Fruit fly (Drosophila melanogaster): ENCODE results near the gene obst-A.

Gene obst-A

DNA sequence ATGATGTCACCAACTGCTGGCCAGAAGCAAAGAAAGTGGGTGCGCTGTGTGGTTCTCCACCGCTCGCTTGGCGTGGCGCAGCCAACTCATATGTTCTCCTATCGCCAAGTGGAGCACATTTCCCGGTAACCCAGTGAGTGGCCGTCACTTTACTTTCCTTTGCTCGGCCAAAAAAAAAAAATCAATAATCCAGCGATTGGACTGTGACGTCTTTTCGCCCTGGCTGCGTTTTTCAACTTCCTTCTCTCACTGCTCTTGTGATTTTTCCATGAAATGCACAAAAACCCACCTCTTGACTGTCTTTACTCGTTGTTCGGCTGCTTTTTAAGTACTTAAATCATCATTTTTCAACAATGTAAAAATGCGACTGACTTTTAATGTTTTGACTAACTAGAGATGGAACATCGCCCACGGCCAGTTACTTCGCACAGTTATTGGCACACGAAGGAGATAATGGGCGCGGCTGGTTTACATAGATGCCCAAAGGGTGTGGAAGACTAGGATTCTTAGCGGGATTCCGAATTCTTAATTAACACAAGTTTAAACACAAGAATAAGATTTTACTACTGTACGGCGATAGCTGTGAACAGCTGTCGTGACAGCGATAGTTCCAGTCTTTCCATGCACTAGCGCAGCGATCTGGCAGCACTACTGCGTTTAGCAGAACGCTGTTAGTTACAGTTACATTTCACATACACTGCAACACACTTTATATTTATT, 3.7 kb upstream of the obst-A start, which contains the start of gene sw (continued):
- TF ChIP-seq CG33557 (GFP tag; optimal IDR thresholded peaks at IDR 0.05) (peak; percentile 56), CG18619 (GFP tag; optimal IDR thresholded peaks at IDR 0.05) (peak; percentile 46), CG15601 (tag; optimal IDR thresholded peaks at IDR 0.05) (peak; percentile 47), CG3065 (GFP tag; optimal IDR thresholded peaks at IDR 0.05) (peak; percentile 13), E2f1 (GFP tag; IDR thresholded peaks at IDR 0.05) (peak; percentile 54), sqz (GFP tag; optimal IDR thresholded peaks at IDR 0.05) (no peak), chm (GFP tag; IDR thresholded peaks at IDR 0.05) (peak; percentile 23; the same call in 1 of the 2 replicates), CG4328 (GFP tag; optimal IDR thresholded peaks at IDR 0.05) (peak; percentile 32), lbe (GFP tag; optimal IDR thresholded peaks at IDR 0.05) (no peak), CG4360 (GFP tag; IDR thresholded peaks at IDR 0.05) (no peak), CG34224 (GFP tag; IDR thresholded peaks at IDR 0.05; ENCODE audit: partially characterized antibody) (peak; percentile 89), gcm (GFP tag; optimal IDR thresholded peaks at IDR 0.05) (no peak), Lhr (GFP tag; optimal IDR thresholded peaks at IDR 0.05) (peak; percentile 26), CG17912 (GFP tag; optimal IDR thresholded peaks at IDR 0.05) (no peak), CG2129 (GFP tag; IDR thresholded peaks at IDR 0.05; ENCODE audit: partially characterized antibody) (peak; percentile 75), klu (GFP tag; IDR thresholded peaks at IDR 0.05) (peak; percentile 71), aop (GFP tag; IDR thresholded peaks at IDR 0.05) (no peak), CG7987 (GFP tag; optimal IDR thresholded peaks at IDR 0.05) (no peak), fru (optimal IDR thresholded peaks at IDR 0.05) (no peak), ro (GFP tag; IDR thresholded peaks at IDR 0.05) (no peak), TFAM (GFP tag; optimal IDR thresholded peaks at IDR 0.05) (no peak), schlank (tag; optimal IDR thresholded peaks at IDR 0.05) (peak; percentile 2), CG1529 (GFP tag; optimal IDR thresholded peaks at IDR 0.05) (no peak), MESR4 (GFP tag; optimal IDR thresholded peaks at IDR 0.05) (peak; percentile 73), Hr3 (GFP tag; optimal IDR thresholded peaks at IDR 0.05) (peak; percentile 35), CG13894 (tag; optimal IDR thresholded peaks at IDR 0.05) (peak; percentile 13), CG34422 (GFP tag; IDR thresholded peaks at IDR 0.05) (peak; percentile 78; the same call in 1 of the 3 replicates), sisA (GFP tag; IDR thresholded peaks at IDR 0.05) (peak; percentile 70), HmgD (GFP tag; optimal IDR thresholded peaks at IDR 0.05) (no peak), fd96Cb (tag; optimal IDR thresholded peaks at IDR 0.05) (peak; percentile 15), CG15514 (GFP tag; optimal IDR thresholded peaks at IDR 0.05) (peak; percentile 53), da (GFP tag; optimal IDR thresholded peaks at IDR 0.05) (no peak), CG32532 (GFP tag; IDR thresholded peaks at IDR 0.05) (peak; percentile 79), CG10654 (GFP tag; optimal IDR thresholded peaks at IDR 0.05) (peak; percentile 24), dpn (GFP tag; optimal IDR thresholded peaks at IDR 0.05) (peak; percentile 58 to 59), sim (GFP tag; IDR thresholded peaks at IDR 0.05) (no peak), CG8944 (GFP tag; optimal IDR thresholded peaks at IDR 0.05) (peak; percentile 54), CG11723 (GFP tag; optimal IDR thresholded peaks at IDR 0.05) (peak; percentile 26), eyg (GFP tag; optimal IDR thresholded peaks at IDR 0.05) (peak; percentile 38), NK7.1 (GFP tag; optimal IDR thresholded peaks at IDR 0.05) (peak; percentile 11), CG18011 (GFP tag; optimal IDR thresholded peaks at IDR 0.05) (peak; percentile 28), Dfd (GFP tag; optimal IDR thresholded peaks at IDR 0.05) (no peak), tup (GFP tag; optimal IDR thresholded peaks at IDR 0.05) (no peak), CG9727 (GFP tag; optimal IDR thresholded peaks at IDR 0.05) (peak; percentile 48), Asciz (GFP tag; optimal IDR thresholded peaks at IDR 0.05) (no peak), bab2 (GFP tag; optimal IDR thresholded peaks at IDR 0.05) (peak; percentile 54), CG5180 (GFP tag; optimal IDR thresholded peaks at IDR 0.05) (no peak), D19A (tag; optimal IDR thresholded peaks at IDR 0.05) (peak; percentile 9), CG32767 (GFP tag; IDR thresholded peaks at IDR 0.05) (peak; percentile 53; the same call in 1 of the 2 replicates), az2 (GFP tag; optimal IDR thresholded peaks at IDR 0.05) (peak; percentile 27)

Measured in whole organism, embryonic.